Fruit fly (Drosophila melanogaster) whole organism, embryonic: Measurements from ENCODE around the gene CG34258.

Source experiments
- ATbp ChIP-seq: fragments of 200-800 bp; sonication (Bioruptor generic); optimal IDR thresholded peaks from 2 replicates; lab custom pipeline; 2017; ENCODE audit warnings: missing biosample characterization, mild to moderate bottlenecking, missing genetic modification characterization, missing genetic modification reagents
- Atf-2 ChIP-seq: fragments of 200-800 bp; sonication (Bioruptor generic); optimal IDR thresholded peaks from 2 replicates; lab custom pipeline; 2016; ENCODE audit warnings: missing biosample characterization, missing genetic modification characterization
- Blimp-1 ChIP-seq: fragments of 200-800 bp; sonication (Bioruptor generic); optimal IDR thresholded peaks from 3 replicates; lab custom pipeline; 2018; ENCODE audit warnings: missing biosample characterization, missing genetic modification characterization, mild to moderate bottlenecking, moderate library complexity, missing genetic modification reagents
- BtbVII ChIP-seq: fragments of 200-800 bp; sonication (Bioruptor generic); optimal IDR thresholded peaks from 3 replicates; lab custom pipeline; 2017; ENCODE audit warnings: missing biosample characterization, mild to moderate bottlenecking, missing genetic modification characterization
- CG10321 ChIP-seq: fragments of 200-800 bp; sonication (Bioruptor generic); IDR thresholded peaks from 2 replicates; pipeline ENCODE4 v1.3.6; 2022; ENCODE audit warnings: missing biosample characterization, missing genetic modification characterization
- CG10565 ChIP-seq: fragments of 200-800 bp; sonication (Bioruptor generic); optimal IDR thresholded peaks from 3 replicates; lab custom pipeline; 2016; ENCODE audit warnings: missing biosample characterization, mild to moderate bottlenecking, missing genetic modification characterization
- CG12769 ChIP-seq: fragments of 200-800 bp; sonication (Bioruptor generic); optimal IDR thresholded peaks from 2 replicates; lab custom pipeline; 2019; ENCODE audit warnings: missing biosample characterization, mild to moderate bottlenecking, missing genetic modification characterization, moderate library complexity
- CG14050 ChIP-seq: fragments of 200-800 bp; sonication (Bioruptor generic); IDR thresholded peaks from 3 replicates; pipeline ENCODE4 v1.3.6; 2022; ENCODE audit warnings: missing biosample characterization, missing genetic modification characterization
- CG14965 ChIP-seq: fragments of 200-800 bp; sonication (Bioruptor generic); optimal IDR thresholded peaks from 2 replicates; lab custom pipeline; 2016; ENCODE audit warnings: missing biosample characterization, missing genetic modification characterization, borderline replicate concordance
- CG1832 ChIP-seq: fragments of 200-800 bp; sonication (Bioruptor generic); optimal IDR thresholded peaks from 2 replicates; lab custom pipeline; 2017; ENCODE audit warnings: missing biosample characterization, mild to moderate bottlenecking, missing genetic modification characterization, inconsistent platforms
- CG2202 ChIP-seq: fragments of 200-800 bp; sonication (Bioruptor generic); optimal IDR thresholded peaks from 2 replicates; lab custom pipeline; 2018; ENCODE audit warnings: missing biosample characterization, mild to moderate bottlenecking, missing genetic modification characterization
- CG6765 ChIP-seq: fragments of 200-800 bp; sonication (Bioruptor generic); optimal IDR thresholded peaks from 3 replicates; lab custom pipeline; 2017; ENCODE audit warnings: missing biosample characterization, mild to moderate bottlenecking, missing genetic modification characterization
- CG7372 ChIP-seq: fragments of 200-800 bp; sonication (Bioruptor generic); IDR thresholded peaks from 2 replicates; pipeline ENCODE4 v1.3.6; 2022; ENCODE audit warnings: missing biosample characterization, missing genetic modification characterization
- CG7987 ChIP-seq: fragments of 200-800 bp; sonication (Bioruptor generic); optimal IDR thresholded peaks from 2 replicates; lab custom pipeline; 2018; ENCODE audit warnings: missing biosample characterization, mild to moderate bottlenecking, missing genetic modification characterization, moderate library complexity
- CTCF ChIP-seq: fragments of 200-800 bp; sonication (Bioruptor generic); optimal IDR thresholded peaks from 2 replicates; lab custom pipeline; 2017; ENCODE audit warnings: missing biosample characterization, mild to moderate bottlenecking, missing genetic modification characterization, moderate library complexity
- D19B ChIP-seq: fragments of 200-800 bp; sonication (Bioruptor generic); optimal IDR thresholded peaks from 2 replicates; lab custom pipeline; 2017; ENCODE audit warnings: missing biosample characterization, mild to moderate bottlenecking, missing genetic modification characterization
- Deaf1 ChIP-seq: fragments of 200-800 bp; optimal IDR thresholded peaks from 3 replicates; lab custom pipeline; 2019; ENCODE audit warnings: missing biosample characterization, mild to moderate bottlenecking, missing genetic modification characterization, moderate library complexity
- Dek ChIP-seq: fragments of 200-800 bp; sonication (Bioruptor generic); optimal IDR thresholded peaks from 3 replicates; lab custom pipeline; 2019; ENCODE audit warnings: missing biosample characterization, mild to moderate bottlenecking, missing genetic modification characterization, moderate library complexity
- Gug ChIP-seq: fragments of 200-800 bp; sonication (Bioruptor generic); IDR thresholded peaks from 4 replicates; pipeline ENCODE4 v1.3.6; 2022; ENCODE audit warnings: missing biosample characterization, missing genetic modification characterization
- Hr51 ChIP-seq, 2 experiments: fragments of 200-800 bp; sonication (Bioruptor generic); optimal IDR thresholded peaks; 2 replicates in 1 of 2; 3 replicates in 1 of 2; lab custom pipeline; 2016 to 2018; ENCODE audit warnings: missing biosample characterization in 2 of 2, missing genetic modification characterization in 2 of 2, mild to moderate bottlenecking in 1 of 2, moderate library complexity in 1 of 2
- Hsf ChIP-seq: fragments of 200-800 bp; sonication (Bioruptor generic); optimal IDR thresholded peaks from 3 replicates; lab custom pipeline; 2016; ENCODE audit warnings: missing biosample characterization, missing genetic modification characterization
- MTF-1 ChIP-seq: fragments of 200-800 bp; sonication (Bioruptor generic); optimal IDR thresholded peaks from 2 replicates; lab custom pipeline; 2018; ENCODE audit warnings: missing biosample characterization, mild to moderate bottlenecking, missing genetic modification characterization, borderline replicate concordance
- Myb ChIP-seq: fragments of 200-800 bp; sonication (Bioruptor generic); optimal IDR thresholded peaks from 2 replicates; lab custom pipeline; 2016; ENCODE audit warnings: missing biosample characterization, missing genetic modification characterization
- Optix ChIP-seq: fragments of 200-800 bp; sonication (Bioruptor generic); IDR thresholded peaks from 3 replicates; pipeline ENCODE4 v1.3.6; 2022; ENCODE audit warnings: missing biosample characterization, missing genetic modification characterization
- PHDP ChIP-seq: fragments of 200-800 bp; sonication (Bioruptor generic); optimal IDR thresholded peaks from 3 replicates; lab custom pipeline; 2018; ENCODE audit warnings: missing biosample characterization, mild to moderate bottlenecking, missing genetic modification characterization, moderate library complexity
- Ravus ChIP-seq: fragments of 200-800 bp; sonication (Bioruptor generic); IDR thresholded peaks from 2 replicates; pipeline ENCODE4 v1.3.6; 2022; ENCODE audit warnings: missing biosample characterization, missing genetic modification characterization
- Sin3A ChIP-seq: fragments of >200 bp; optimal IDR thresholded peaks from 2 replicates; lab custom pipeline; 2018
- Vsx1 ChIP-seq: fragments of 200-800 bp; sonication (Bioruptor generic); optimal IDR thresholded peaks from 2 replicates; lab custom pipeline; 2017; ENCODE audit warnings: missing biosample characterization, mild to moderate bottlenecking, missing genetic modification characterization, missing genetic modification reagents
- Xrp1 ChIP-seq: fragments of 200-800 bp; sonication (Bioruptor generic); IDR thresholded peaks from 2 replicates; pipeline ENCODE4 v1.3.6; 2022; ENCODE audit warnings: missing biosample characterization, missing genetic modification characterization
- az2 ChIP-seq: fragments of 200-800 bp; sonication (Bioruptor generic); optimal IDR thresholded peaks from 3 replicates; lab custom pipeline; 2016; ENCODE audit warnings: missing biosample characterization, missing genetic modification characterization
- chif ChIP-seq, 2 experiments: fragments of 200-800 bp; sonication (Bioruptor generic); optimal IDR thresholded peaks; 3 replicates each; lab custom pipeline; 2016; ENCODE audit warnings: missing biosample characterization in 2 of 2, missing genetic modification characterization in 2 of 2
- chn ChIP-seq: fragments of 200-800 bp; sonication (Bioruptor generic); optimal IDR thresholded peaks from 2 replicates; lab custom pipeline; 2016; ENCODE audit warnings: missing biosample characterization, missing genetic modification characterization
- ci ChIP-seq: fragments of 200-800 bp; sonication (Bioruptor generic); IDR thresholded peaks from 3 replicates; pipeline ENCODE4 v1.3.6; 2022; ENCODE audit warnings: missing biosample characterization, missing genetic modification characterization
- en ChIP-seq: fragments of 200-800 bp; sonication (Bioruptor generic); optimal IDR thresholded peaks from 2 replicates; lab custom pipeline; 2016; ENCODE audit warnings: missing biosample characterization, missing genetic modification characterization
- fd102C ChIP-seq: fragments of 200-800 bp; sonication (Bioruptor generic); optimal IDR thresholded peaks from 2 replicates; lab custom pipeline; 2018; ENCODE audit warnings: missing biosample characterization, mild to moderate bottlenecking, missing genetic modification characterization, moderate library complexity
- gce ChIP-seq: fragments of 200-800 bp; sonication (Bioruptor generic); IDR thresholded peaks from 3 replicates; pipeline ENCODE4 v1.3.6; 2022; ENCODE audit warnings: missing biosample characterization, missing genetic modification characterization
- gcm ChIP-seq: fragments of 200-800 bp; sonication (Bioruptor generic); optimal IDR thresholded peaks from 2 replicates; lab custom pipeline; 2019; ENCODE audit warnings: missing biosample characterization, mild to moderate bottlenecking, missing genetic modification characterization, moderate library complexity
- gt ChIP-seq: fragments of 200-800 bp; sonication (Bioruptor generic); IDR thresholded peaks from 2 replicates; pipeline ENCODE4 v1.3.6; 2022; ENCODE audit warnings: missing biosample characterization, missing genetic modification characterization
- hbn ChIP-seq: fragments of 200-800 bp; sonication (Bioruptor generic); IDR thresholded peaks from 2 replicates; pipeline ENCODE4 v1.3.6; 2022; ENCODE audit warnings: missing biosample characterization, missing genetic modification characterization; ENCODE audit not compliant: partially characterized antibody
- jing ChIP-seq: fragments of 200-800 bp; sonication (Bioruptor generic); optimal IDR thresholded peaks from 2 replicates; lab custom pipeline; 2018; ENCODE audit warnings: missing biosample characterization, mild to moderate bottlenecking, missing genetic modification characterization
- lola ChIP-seq, 3 experiments: fragments of >200 bp in 2 of 3; fragments of 200-800 bp in 1 of 3; sonication (Bioruptor generic) in 1 of 3; optimal IDR thresholded peaks; 2 replicates each; lab custom pipeline; 2017 to 2019; ENCODE audit warnings: missing biosample characterization in 3 of 3, missing genetic modification characterization in 3 of 3, mild to moderate bottlenecking in 1 of 3, moderate library complexity in 1 of 3
- oc ChIP-seq: fragments of 200-800 bp; sonication (Bioruptor generic); optimal IDR thresholded peaks from 2 replicates; lab custom pipeline; 2018; ENCODE audit warnings: missing biosample characterization, mild to moderate bottlenecking, missing genetic modification characterization, moderate library complexity
- pnt ChIP-seq: fragments of 200-800 bp; sonication (Bioruptor generic); optimal IDR thresholded peaks from 3 replicates; lab custom pipeline; 2016; ENCODE audit warnings: missing biosample characterization, missing genetic modification characterization
- salm ChIP-seq: fragments of 200-800 bp; sonication (Bioruptor generic); optimal IDR thresholded peaks from 2 replicates; lab custom pipeline; 2018; ENCODE audit warnings: missing biosample characterization, mild to moderate bottlenecking, missing genetic modification characterization
- sima ChIP-seq: fragments of 200-800 bp; sonication (Bioruptor generic); optimal IDR thresholded peaks from 2 replicates; lab custom pipeline; 2016; ENCODE audit warnings: missing biosample characterization, missing genetic modification characterization
- tll ChIP-seq, 2 experiments: fragments of 200-800 bp in 1 of 2; fragments of >200 bp in 1 of 2; sonication (Bioruptor generic) in 1 of 2; optimal IDR thresholded peaks; 2 replicates each; lab custom pipeline; 2017 to 2019; ENCODE audit warnings: missing biosample characterization in 2 of 2, missing genetic modification characterization in 2 of 2, mild to moderate bottlenecking in 1 of 2, moderate library complexity in 1 of 2
- ttk ChIP-seq: fragments of 200-800 bp; sonication (Bioruptor generic); IDR thresholded peaks from 2 replicates; pipeline ENCODE4 v2.1.2; 2022; ENCODE audit warnings: missing biosample characterization, missing genetic modification characterization
- tx ChIP-seq: fragments of 200-800 bp; sonication (Bioruptor generic); optimal IDR thresholded peaks from 2 replicates; lab custom pipeline; 2016; ENCODE audit warnings: missing biosample characterization, missing genetic modification characterization
- vvl ChIP-seq: fragments of 200-800 bp; sonication (Bioruptor generic); IDR thresholded peaks from 2 replicates; pipeline ENCODE4 v1.3.6; 2022; ENCODE audit warnings: missing biosample characterization, missing genetic modification characterization

CG34258 gene

dm6 chr3L:19902560-19903399, 49.0 kb downstream of the CG34258 start (continued):
- peak; percentile 87 for TF ChIP-seq pnt (GFP tag; lab: Kevin White, UChicago)
- peak; percentile 77 for TF ChIP-seq CG7372 (GFP tag; lab: Robert Waterston, UW)
- TF ChIP-seq Dek (tag; lab: Kevin White, UChicago) = peak; percentile 95
- TF ChIP-seq Hr51 (GFP tag; optimal IDR thresholded peaks at IDR 0.05; lab: Kevin White, UChicago) = peak; percentile 96
- TF ChIP-seq en = peak; percentile 92
- TF ChIP-seq vvl (GFP tag; lab: Robert Waterston, UW) = peak; percentile 95
- TF ChIP-seq Sin3A (lab: Kevin White, UChicago) = no peak
- peak; percentile 85 for TF ChIP-seq BtbVII (GFP tag; lab: Kevin White, UChicago)
- no peak for TF ChIP-seq CG1832 (GFP tag; lab: Kevin White, UChicago)
- TF ChIP-seq jing (GFP tag; lab: Kevin White, UChicago) = peak; percentile 91
- TF ChIP-seq CTCF = peak; percentile 51
- TF ChIP-seq CG10565 = peak; percentile 19
- peak; percentile 90 for TF ChIP-seq D19B (GFP tag; lab: Kevin White, UChicago)
- TF ChIP-seq chn (GFP tag; lab: Kevin White, UChicago) = peak; percentile 95
- peak; percentile 98 for TF ChIP-seq CG12769 (tag; lab: Kevin White, UChicago)
- no peak for TF ChIP-seq hbn (GFP tag; lab: Robert Waterston, UW)
- peak; percentile 88 for TF ChIP-seq Xrp1 (GFP tag; lab: Robert Waterston, UW)
- TF ChIP-seq PHDP (tag; lab: Kevin White, UChicago) = peak; percentile 95
- TF ChIP-seq Atf-2 (GFP tag; lab: Kevin White, UChicago) = peak; percentile 92
- TF ChIP-seq gce (GFP tag; lab: Robert Waterston, UW) = peak; percentile 57; the same call in 1 of the 3 replicates
- peak; percentile 79 for TF ChIP-seq Ravus (GFP tag; lab: Robert Waterston, UW)
- peak; percentile 89 for TF ChIP-seq Blimp-1 (GFP tag; lab: Kevin White, UChicago)
- peak in 1 of 3 experiments; percentile 83 for TF ChIP-seq lola (GFP tag; optimal IDR thresholded peaks at IDR 0.05; lab: Kevin White, UChicago)
- TF ChIP-seq tx = peak; percentile 96
- TF ChIP-seq CG7987 (GFP tag; lab: Kevin White, UChicago) = peak; percentile 80
- peak; percentile 85 for TF ChIP-seq ATbp
- peak; percentile 93 for TF ChIP-seq CG14050 (GFP tag; lab: Robert Waterston, UW)
- TF ChIP-seq gt (GFP tag; lab: Robert Waterston, UW) = peak; percentile 72
- peak; percentile 96; the same call in 1 of the 2 replicates for TF ChIP-seq ttk (GFP tag; lab: Robert Waterston, UW)
- TF ChIP-seq az2 = peak; percentile 95
- TF ChIP-seq tll (GFP tag; optimal IDR thresholded peaks at IDR 0.05; lab: Kevin White, UChicago) = no peak
- TF ChIP-seq Hsf (GFP tag; lab: Kevin White, UChicago) = peak; percentile 96
- TF ChIP-seq CG2202 (tag; lab: Kevin White, UChicago) = peak; percentile 78
- TF ChIP-seq MTF-1 (GFP tag; lab: Kevin White, UChicago) = peak; percentile 85
- peak; percentile 95 for TF ChIP-seq Gug (GFP tag; lab: Robert Waterston, UW)
- TF ChIP-seq Optix (GFP tag; lab: Robert Waterston, UW) = peak; percentile 94
- TF ChIP-seq Vsx1 (GFP tag; lab: Kevin White, UChicago) = peak; percentile 87
- peak; percentile 77 for TF ChIP-seq CG14965 (GFP tag; lab: Kevin White, UChicago)
- no peak for TF ChIP-seq fd102C (GFP tag; lab: Kevin White, UChicago)
- peak; percentile 91 for TF ChIP-seq Deaf1 (tag; lab: Kevin White, UChicago)
- TF ChIP-seq sima = peak; percentile 92
- peak; percentile 89 for TF ChIP-seq gcm (GFP tag; lab: Kevin White, UChicago)
- peak; percentile 93 to 94 for TF ChIP-seq chif (GFP tag; optimal IDR thresholded peaks at IDR 0.05; lab: Kevin White, UChicago)
- TF ChIP-seq salm (tag; lab: Kevin White, UChicago) = peak; percentile 90
- peak; percentile 96 for TF ChIP-seq ci (GFP tag; lab: Robert Waterston, UW)
- peak; percentile 92 for TF ChIP-seq oc
- TF ChIP-seq CG6765 (GFP tag; lab: Kevin White, UChicago) = peak; percentile 90
- peak; percentile 88 for TF ChIP-seq Myb
- TF ChIP-seq CG10321 (GFP tag; lab: Robert Waterston, UW) = peak; percentile 76
